Fruit fly (Drosophila melanogaster): ENCODE results near the gene CG7091.
A peak's percentile ranks its signal among the peaks of the same experiment; 100 is the strongest.

The CG7091 gene

dm6 chr3R:13015811-13016766 lies 38.3 kb downstream of the CG7091 start (continued):
- TF ChIP-seq Deaf1 (tag; optimal IDR thresholded peaks at IDR 0.05) = peak; percentile 43
- TF ChIP-seq ewg (GFP tag; optimal IDR thresholded peaks at IDR 0.05) = peak; percentile 78
- peak; percentile 10 for TF ChIP-seq Lpt (GFP tag; optimal IDR thresholded peaks at IDR 0.05)
- no peak for TF ChIP-seq Mrtf (GFP tag; IDR thresholded peaks at IDR 0.05)
- no peak for TF ChIP-seq C15 (GFP tag; IDR thresholded peaks at IDR 0.05)
- TF ChIP-seq B-H2 (GFP tag; optimal IDR thresholded peaks at IDR 0.05) = peak; percentile 6
- TF ChIP-seq CG7963 (GFP tag; IDR thresholded peaks at IDR 0.05; ENCODE audit: partially characterized antibody) = no peak
- TF ChIP-seq Blimp-1 (GFP tag; optimal IDR thresholded peaks at IDR 0.05) = no peak
- no peak for TF ChIP-seq D19A (tag; optimal IDR thresholded peaks at IDR 0.05)
- TF ChIP-seq lab (GFP tag; optimal IDR thresholded peaks at IDR 0.05) = peak; percentile 20
- no peak for TF ChIP-seq Ets97D (GFP tag; optimal IDR thresholded peaks at IDR 0.05)
- TF ChIP-seq klu (GFP tag; IDR thresholded peaks at IDR 0.05) = no peak
- TF ChIP-seq pnt (GFP tag; optimal IDR thresholded peaks at IDR 0.05) = no peak
- no peak for TF ChIP-seq usp (GFP tag; optimal IDR thresholded peaks at IDR 0.05)
- TF ChIP-seq CG8924 (tag; optimal IDR thresholded peaks at IDR 0.05) = no peak
- no peak for TF ChIP-seq MTF-1 (GFP tag; optimal IDR thresholded peaks at IDR 0.05; ENCODE audit: borderline replicate concordance)
- no peak for TF ChIP-seq zf30C (GFP tag; optimal IDR thresholded peaks at IDR 0.05)
- peak; percentile 5 for TF ChIP-seq HLH54F (GFP tag; optimal IDR thresholded peaks at IDR 0.05)
- TF ChIP-seq Asciz (GFP tag; optimal IDR thresholded peaks at IDR 0.05) = no peak
- no peak for TF ChIP-seq hth (optimal IDR thresholded peaks at IDR 0.05)
- TF ChIP-seq TFAM (GFP tag; optimal IDR thresholded peaks at IDR 0.05) = no peak
- TF ChIP-seq Hsf (GFP tag; optimal IDR thresholded peaks at IDR 0.05) = no peak
- TF ChIP-seq ATbp (GFP tag; optimal IDR thresholded peaks at IDR 0.05) = no peak
- TF ChIP-seq CG4707 (GFP tag; optimal IDR thresholded peaks at IDR 0.05) = no peak
- TF ChIP-seq vvl (GFP tag; IDR thresholded peaks at IDR 0.05) = no peak
- TF ChIP-seq psq (GFP tag; optimal IDR thresholded peaks at IDR 0.05) = no peak
- no peak for TF ChIP-seq p53 (GFP tag; optimal IDR thresholded peaks at IDR 0.05)
- TF ChIP-seq fd3F (GFP tag; optimal IDR thresholded peaks at IDR 0.05) = no peak
- no peak for TF ChIP-seq btn (GFP tag; optimal IDR thresholded peaks at IDR 0.05)
- no peak for TF ChIP-seq CG12236 (GFP tag; optimal IDR thresholded peaks at IDR 0.05)
- TF ChIP-seq CG17802 (tag; optimal IDR thresholded peaks at IDR 0.05) = no peak
- TF ChIP-seq gce (GFP tag; IDR thresholded peaks at IDR 0.05) = no peak
- no peak for TF ChIP-seq hkb (optimal IDR thresholded peaks at IDR 0.05)
- TF ChIP-seq hkb (GFP tag; IDR thresholded peaks at IDR 0.05) = no peak
- TF ChIP-seq Lhr (GFP tag; optimal IDR thresholded peaks at IDR 0.05) = no peak
- no peak for TF ChIP-seq CG17612 (GFP tag; IDR thresholded peaks at IDR 0.05)
- TF ChIP-seq ash1 (GFP tag; optimal IDR thresholded peaks at IDR 0.05) = no peak
- no peak for TF ChIP-seq CG14014 (GFP tag; IDR thresholded peaks at IDR 0.05)
- TF ChIP-seq Dip2 (GFP tag; IDR thresholded peaks at IDR 0.05) = no peak
- TF ChIP-seq CG18476 (GFP tag; optimal IDR thresholded peaks at IDR 0.05) = no peak
- TF ChIP-seq CG32532 (GFP tag; IDR thresholded peaks at IDR 0.05) = peak; percentile 55
- no peak for TF ChIP-seq CG14050 (GFP tag; IDR thresholded peaks at IDR 0.05)
- no peak for TF ChIP-seq CG31365 (tag; optimal IDR thresholded peaks at IDR 0.05)
- TF ChIP-seq CG14710 (tag; optimal IDR thresholded peaks at IDR 0.05) = no peak
- no peak for TF ChIP-seq Scr (GFP tag; IDR thresholded peaks at IDR 0.05; ENCODE audit: partially characterized antibody)
- TF ChIP-seq CG31388 (GFP tag; optimal IDR thresholded peaks at IDR 0.05) = no peak
- TF ChIP-seq CG8944 (GFP tag; optimal IDR thresholded peaks at IDR 0.05) = no peak
- TF ChIP-seq CG14667 (GFP tag; IDR thresholded peaks at IDR 0.05) = no peak
- peak; percentile 22 for TF ChIP-seq gem (tag; optimal IDR thresholded peaks at IDR 0.05)
- TF ChIP-seq CG34422 (GFP tag; IDR thresholded peaks at IDR 0.05) = peak; percentile 39; the same call in 1 of the 3 replicates
